Worm (Caenorhabditis elegans) whole organism, L1 larva: Measurements from ENCODE around the gene cyn-12.

Source experiments
- C04F5.9 ChIP-seq: sonication (generic microtip); optimal IDR thresholded peaks from 2 replicates; lab custom pipeline; 2016; ENCODE audit warnings: missing genetic modification characterization, missing compliant biosample characterization
- C34B4.2 ChIP-seq: sonication (generic microtip); optimal IDR thresholded peaks from 2 replicates; lab custom pipeline; 2017; ENCODE audit warnings: mild to moderate bottlenecking, missing genetic modification characterization, missing compliant biosample characterization
- F16B12.6 ChIP-seq: fragments of 150-350 bp; optimal IDR thresholded peaks from 2 replicates; lab custom pipeline; 2014; ENCODE audit warnings: missing biosample characterization, missing genetic modification characterization
- aha-1 ChIP-seq: fragments of 150-350 bp; optimal IDR thresholded peaks from 2 replicates; lab custom pipeline; 2014; ENCODE audit warnings: missing biosample characterization, missing genetic modification characterization
- ama-1 ChIP-seq: fragments of 150-350 bp; optimal IDR thresholded peaks from 2 replicates; lab custom pipeline; 2014
- blmp-1 ChIP-seq: fragments of 150-350 bp; optimal IDR thresholded peaks from 2 replicates; lab custom pipeline; 2014; ENCODE audit warnings: missing biosample characterization, missing genetic modification characterization
- ceh-63 ChIP-seq: fragments of 200-800 bp; sonication (Bioruptor generic); optimal IDR thresholded peaks from 2 replicates; lab custom pipeline; 2018; ENCODE audit warnings: mild to moderate bottlenecking, missing genetic modification characterization, missing compliant biosample characterization
- ceh-82 ChIP-seq, 3 experiments: fragments of 150-350 bp in 1 of 3; sonication (generic microtip) in 2 of 3; optimal IDR thresholded peaks; 2 replicates each; lab custom pipeline; 2014 to 2017; ENCODE audit warnings: missing biosample characterization in 3 of 3, missing genetic modification characterization in 3 of 3
- ceh-90 ChIP-seq: sonication (generic microtip); optimal IDR thresholded peaks from 2 replicates; lab custom pipeline; 2016; ENCODE audit warnings: missing genetic modification characterization, missing compliant biosample characterization
- ces-1 ChIP-seq: fragments of 150-350 bp; optimal IDR thresholded peaks from 2 replicates; lab custom pipeline; 2014; ENCODE audit warnings: missing biosample characterization, missing genetic modification reagents, missing genetic modification characterization
- dpl-1 ChIP-seq, 3 experiments: fragments of 150-350 bp in 2 of 3; sonication (generic microtip) in 1 of 3; optimal IDR thresholded peaks; 2 replicates each; lab custom pipeline; 2014 to 2017; ENCODE audit warnings: missing biosample characterization in 3 of 3, missing genetic modification characterization in 3 of 3, missing genetic modification reagents in 3 of 3
- dsc-1 ChIP-seq: sonication (generic microtip); optimal IDR thresholded peaks from 2 replicates; lab custom pipeline; 2016; ENCODE audit warnings: mild to moderate bottlenecking, missing genetic modification characterization, missing compliant biosample characterization
- efl-1 ChIP-seq, 4 experiments: fragments of 150-350 bp; optimal IDR thresholded peaks in 3 of 4; peaks in 1 of 4; 1 replicate in 1 of 4; 2 replicates in 3 of 4; lab custom pipeline; 2014; ENCODE audit warnings: missing biosample characterization in 2 of 4, missing genetic modification characterization in 2 of 4, missing genetic modification reagents in 2 of 4
- egl-13 ChIP-seq: sonication (generic microtip); optimal IDR thresholded peaks from 2 replicates; lab custom pipeline; 2016; ENCODE audit warnings: missing genotype, missing genetic modification reagents, missing genetic modification characterization, missing compliant biosample characterization
- egl-27 ChIP-seq, 2 experiments: fragments of 150-350 bp in 1 of 2; sonication (generic microtip); optimal IDR thresholded peaks; 3 replicates each; lab custom pipeline; 2017 to 2018; ENCODE audit warnings: missing biosample characterization in 2 of 2, missing genetic modification characterization in 2 of 2, missing genetic modification reagents in 2 of 2
- ets-5 ChIP-seq: fragments of 200-800 bp; sonication (Bioruptor generic); IDR thresholded peaks from 2 replicates; pipeline ENCODE4 v1.3.6; 2022; ENCODE audit warnings: missing genetic modification characterization, missing compliant biosample characterization
- fkh-4 ChIP-seq: sonication (generic microtip); optimal IDR thresholded peaks from 2 replicates; lab custom pipeline; 2016; ENCODE audit warnings: missing compliant biosample characterization, missing genetic modification characterization, borderline replicate concordance
- fkh-8 ChIP-seq: sonication (generic microtip); optimal IDR thresholded peaks from 2 replicates; lab custom pipeline; 2016; ENCODE audit warnings: mild to moderate bottlenecking, missing genetic modification characterization, missing compliant biosample characterization
- hlh-4 ChIP-seq: sonication (generic microtip); optimal IDR thresholded peaks from 2 replicates; lab custom pipeline; 2016; ENCODE audit warnings: mild to moderate bottlenecking, missing genetic modification characterization, missing compliant biosample characterization
- irx-1 ChIP-seq: sonication (generic microtip); optimal IDR thresholded peaks from 2 replicates; lab custom pipeline; 2016; ENCODE audit warnings: missing genetic modification characterization, missing compliant biosample characterization
- isw-1 ChIP-seq: fragments of 200-800 bp; sonication (Bioruptor generic); IDR thresholded peaks from 2 replicates; pipeline ENCODE4 v1.3.6; 2022; ENCODE audit warnings: missing genetic modification characterization, missing compliant biosample characterization
- jun-1 ChIP-seq: fragments of 150-350 bp; optimal IDR thresholded peaks from 2 replicates; lab custom pipeline; 2014; ENCODE audit warnings: missing biosample characterization, missing genetic modification reagents, missing genetic modification characterization
- lin-13 ChIP-seq: fragments of 150-350 bp; optimal IDR thresholded peaks from 2 replicates; lab custom pipeline; 2014; ENCODE audit warnings: missing biosample characterization, missing genetic modification reagents, missing genetic modification characterization
- lin-14 ChIP-seq: fragments of 200-800 bp; sonication (Bioruptor generic); optimal IDR thresholded peaks from 2 replicates; lab custom pipeline; 2018; ENCODE audit warnings: mild to moderate bottlenecking, missing genetic modification characterization, moderate library complexity, missing compliant biosample characterization
- lin-15B ChIP-seq: fragments of 150-350 bp; sonication (generic microtip); optimal IDR thresholded peaks from 3 replicates; lab custom pipeline; 2014; ENCODE audit warnings: missing biosample characterization, missing genetic modification characterization
- lir-3 ChIP-seq: sonication (generic microtip); optimal IDR thresholded peaks from 2 replicates; lab custom pipeline; 2016; ENCODE audit warnings: mild to moderate bottlenecking, missing genetic modification characterization, moderate library complexity, missing compliant biosample characterization; ENCODE audit not compliant: poor library complexity
- lsy-2 ChIP-seq, 2 experiments: fragments of 150-350 bp; optimal IDR thresholded peaks; 2 replicates each; lab custom pipeline; 2014; ENCODE audit warnings: missing biosample characterization in 2 of 2, missing genetic modification characterization in 2 of 2
- mab-9 ChIP-seq: fragments of 200-800 bp; sonication (Bioruptor generic); IDR thresholded peaks from 2 replicates; pipeline ENCODE4 v1.3.6; 2022; ENCODE audit warnings: missing genetic modification reagents, missing genetic modification characterization, missing compliant biosample characterization
- mdl-1 ChIP-seq, 2 experiments: fragments of 150-350 bp; optimal IDR thresholded peaks; 2 replicates each; lab custom pipeline; 2014 to 2017; ENCODE audit warnings: missing biosample characterization in 2 of 2, missing genetic modification characterization in 2 of 2, inconsistent platforms in 1 of 2
- nhr-12 ChIP-seq: sonication (generic microtip); optimal IDR thresholded peaks from 2 replicates; lab custom pipeline; 2017; ENCODE audit warnings: missing biosample characterization, missing genetic modification characterization
- nhr-28 ChIP-seq: fragments of 150-350 bp; optimal IDR thresholded peaks from 2 replicates; lab custom pipeline; 2014; ENCODE audit warnings: missing biosample characterization, missing genetic modification characterization
- nhr-47 ChIP-seq: sonication (generic microtip); optimal IDR thresholded peaks from 2 replicates; lab custom pipeline; 2016; ENCODE audit warnings: mild to moderate bottlenecking, missing genetic modification characterization, moderate library complexity, missing compliant biosample characterization
- nhr-71 ChIP-seq: sonication (generic microtip); optimal IDR thresholded peaks from 2 replicates; lab custom pipeline; 2016; ENCODE audit warnings: mild to moderate bottlenecking, missing genetic modification characterization, moderate library complexity, missing compliant biosample characterization
- nhr-76 ChIP-seq: sonication (generic microtip); optimal IDR thresholded peaks from 2 replicates; lab custom pipeline; 2017; ENCODE audit warnings: missing biosample characterization, missing genetic modification characterization
- nhr-84 ChIP-seq: sonication (generic microtip); optimal IDR thresholded peaks from 2 replicates; lab custom pipeline; 2017; ENCODE audit warnings: missing biosample characterization, missing genetic modification characterization
- nhr-85 ChIP-seq: sonication (generic microtip); peaks from one replicate; lab custom pipeline; 2016; ENCODE audit warnings: missing genetic modification characterization, inconsistent platforms, missing compliant biosample characterization
- nhr-90 ChIP-seq: sonication (generic microtip); optimal IDR thresholded peaks from 2 replicates; lab custom pipeline; 2016; ENCODE audit warnings: mild to moderate bottlenecking, missing genetic modification characterization, missing compliant biosample characterization; ENCODE audit not compliant: poor library complexity
- pag-3 ChIP-seq: sonication (generic microtip); optimal IDR thresholded peaks from 2 replicates; lab custom pipeline; 2017; ENCODE audit warnings: missing genetic modification characterization, mild to moderate bottlenecking, missing compliant biosample characterization, antibody characterized with exemption, borderline replicate concordance; ENCODE audit not compliant: insufficient read depth
- pqm-1 ChIP-seq: sonication (generic microtip); optimal IDR thresholded peaks from 3 replicates; lab custom pipeline; 2017; ENCODE audit warnings: missing biosample characterization, missing genetic modification characterization
- rnt-1 ChIP-seq: sonication (generic microtip); optimal IDR thresholded peaks from 2 replicates; lab custom pipeline; 2016; ENCODE audit warnings: mild to moderate bottlenecking, missing genetic modification characterization, moderate library complexity, missing compliant biosample characterization
- snpc-4 ChIP-seq: fragments of 150-350 bp; optimal IDR thresholded peaks from 2 replicates; lab custom pipeline; 2014; ENCODE audit warnings: missing biosample characterization, missing genetic modification characterization
- sox-4 ChIP-seq: sonication (generic microtip); optimal IDR thresholded peaks from 2 replicates; lab custom pipeline; 2016; ENCODE audit warnings: missing genetic modification characterization, missing compliant biosample characterization
- sptf-1 ChIP-seq: fragments of 150-350 bp; optimal IDR thresholded peaks from 2 replicates; lab custom pipeline; 2014; ENCODE audit warnings: missing biosample characterization, missing genetic modification characterization
- sup-37 ChIP-seq: fragments of 200-800 bp; sonication (Bioruptor generic); optimal IDR thresholded peaks from 2 replicates; lab custom pipeline; 2018; ENCODE audit warnings: mild to moderate bottlenecking, missing genetic modification characterization, missing compliant biosample characterization
- tlp-1 ChIP-seq: fragments of 150-350 bp; optimal IDR thresholded peaks from 2 replicates; lab custom pipeline; 2014; ENCODE audit warnings: missing biosample characterization, missing genetic modification characterization
- unc-30 ChIP-seq: sonication (generic microtip); optimal IDR thresholded peaks from 2 replicates; lab custom pipeline; 2017; ENCODE audit warnings: missing biosample characterization, missing genetic modification characterization
- unc-62 ChIP-seq: fragments of 150-350 bp; optimal IDR thresholded peaks from 2 replicates; lab custom pipeline; 2014; ENCODE audit warnings: missing biosample characterization, missing genetic modification reagents, missing genetic modification characterization
- unc-86 ChIP-seq: sonication (generic microtip); optimal IDR thresholded peaks from 2 replicates; lab custom pipeline; 2016; ENCODE audit warnings: missing genetic modification characterization, missing compliant biosample characterization
- unc-98 ChIP-seq: fragments of 200-800 bp; sonication (Bioruptor generic); IDR thresholded peaks from 2 replicates; pipeline ENCODE4 v1.3.6; 2022; ENCODE audit warnings: missing genetic modification characterization, missing compliant biosample characterization
- vab-15 ChIP-seq: sonication (generic microtip); optimal IDR thresholded peaks from 2 replicates; lab custom pipeline; 2017; ENCODE audit warnings: missing genotype, mild to moderate bottlenecking, missing genetic modification characterization, missing compliant biosample characterization
- xbp-1 ChIP-seq: sonication (generic microtip); optimal IDR thresholded peaks from 2 replicates; lab custom pipeline; 2016; ENCODE audit warnings: missing genetic modification characterization, missing compliant biosample characterization
- zag-1 ChIP-seq: fragments of 150-350 bp; optimal IDR thresholded peaks from 2 replicates; lab custom pipeline; 2014; ENCODE audit warnings: missing biosample characterization, missing genetic modification characterization
- zip-4 ChIP-seq: fragments of 200-800 bp; sonication (Bioruptor generic); optimal IDR thresholded peaks from 2 replicates; lab custom pipeline; 2018; ENCODE audit warnings: mild to moderate bottlenecking, missing genetic modification characterization, moderate library complexity, missing compliant biosample characterization
- ztf-11 ChIP-seq, 2 experiments: sonication (generic microtip); optimal IDR thresholded peaks; 2 replicates each; lab custom pipeline; 2016 to 2017; ENCODE audit warnings: missing genetic modification characterization in 2 of 2, missing biosample characterization in 1 of 2, missing compliant biosample characterization in 1 of 2

cyn-12 gene

DNA sequence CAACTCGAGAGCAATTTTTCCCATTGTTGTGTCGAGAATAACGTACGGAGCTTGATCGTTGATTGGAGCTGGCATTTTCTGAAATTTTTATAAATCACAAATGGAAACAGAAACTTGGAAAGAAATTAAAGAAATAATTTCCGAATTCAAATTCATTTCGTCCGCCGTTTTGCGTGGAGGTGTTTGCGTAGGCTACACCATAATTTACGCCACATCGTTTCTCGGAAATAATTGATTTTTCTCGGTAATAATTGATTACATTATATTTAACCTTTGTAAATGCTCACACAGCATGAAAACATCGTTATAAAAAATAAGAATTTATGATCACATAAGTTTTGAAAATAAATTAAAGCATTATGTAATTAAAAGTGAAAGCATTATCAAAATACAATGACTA lies at the start of gene cyn-12:
Gene cyn-12, minus strand, starts transcription at position 78 of the 400 bp plus-strand sequence.
- TF ChIP-seq ces-1 (GFP tag; lab: Kevin White, UChicago) (no peak), ceh-63 (GFP tag; lab: Kevin White, UChicago) (no peak), nhr-84 (tag; lab: Kevin White, UChicago) (no peak), blmp-1 (tag; lab: Kevin White, UChicago) (no peak), zip-4 (GFP tag; lab: Kevin White, UChicago) (no peak), nhr-90 (tag; lab: Kevin White, UChicago) (no peak), zag-1 (tag; lab: Kevin White, UChicago) (no peak), fkh-8 (tag; lab: Kevin White, UChicago) (no peak), lin-15B (tag; lab: Kevin White, UChicago) (peak; percentile 7), unc-86 (tag; lab: Kevin White, UChicago) (no peak), nhr-12 (tag; lab: Kevin White, UChicago) (no peak), unc-98 (GFP tag; lab: Robert Waterston, UW) (no peak), unc-62 (no peak), xbp-1 (no peak), dpl-1 (GFP tag; optimal IDR thresholded peaks at IDR 0.05; lab: Kevin White, UChicago) (peak in 2 of 3 experiments; percentile 48 to 58), sptf-1 (tag; lab: Kevin White, UChicago) (no peak), nhr-76 (no peak), ceh-90 (no peak), sup-37 (GFP tag; lab: Kevin White, UChicago) (no peak), rnt-1 (tag; lab: Kevin White, UChicago) (no peak), C34B4.2 (tag; lab: Kevin White, UChicago) (no peak), jun-1 (tag; lab: Kevin White, UChicago) (no peak), lsy-2 (tag; optimal IDR thresholded peaks at IDR 0.05; lab: Kevin White, UChicago) (peak; percentile 41 to 55), pag-3 (tag; lab: Kevin White, UChicago) (no peak), C04F5.9 (no peak), egl-13 (tag; lab: Kevin White, UChicago) (no peak), vab-15 (tag; lab: Kevin White, UChicago) (no peak), dsc-1 (tag; lab: Kevin White, UChicago) (no peak), ztf-11 (tag; optimal IDR thresholded peaks at IDR 0.05; lab: Kevin White, UChicago) (no peak), fkh-4 (tag; lab: Kevin White, UChicago) (no peak), nhr-28 (tag; lab: Kevin White, UChicago) (no peak), sox-4 (tag; lab: Kevin White, UChicago) (no peak), nhr-85 (tag; lab: Kevin White, UChicago) (no peak), nhr-47 (tag; lab: Kevin White, UChicago) (peak; percentile 52), ets-5 (GFP tag; lab: Robert Waterston, UW) (no peak), F16B12.6 (tag; lab: Kevin White, UChicago) (peak; percentile 85), egl-27 (tag; optimal IDR thresholded peaks at IDR 0.05; lab: Kevin White, UChicago) (no peak), irx-1 (tag; lab: Kevin White, UChicago) (no peak), isw-1 (no peak), unc-30 (tag; lab: Kevin White, UChicago) (no peak), aha-1 (no peak), lin-13 (no peak), mab-9 (GFP tag; lab: Robert Waterston, UW) (no peak), hlh-4 (tag; lab: Kevin White, UChicago) (no peak), nhr-71 (tag; lab: Kevin White, UChicago) (peak; percentile 56), mdl-1 (tag; optimal IDR thresholded peaks at IDR 0.05; lab: Kevin White, UChicago) (no peak), tlp-1 (no peak), pqm-1 (tag; lab: Kevin White, UChicago) (no peak), snpc-4 (no peak), lir-3 (no peak), lin-14 (peak; percentile 11), ceh-82 (tag; optimal IDR thresholded peaks at IDR 0.05; lab: Kevin White, UChicago) (no peak), efl-1 (optimal IDR thresholded peaks at IDR 0.05; lab: Kevin White, UChicago) (peak; percentile 15 to 52), efl-1 (GFP tag; optimal IDR thresholded peaks at IDR 0.05 in 1 of 2; lab: Kevin White, UChicago) (peak; percentile 52 to 93), ama-1 (no peak)
